Worm (Caenorhabditis elegans) whole organism, mixed stage, embryonic: ENCODE data around the gene F22B8.3.

Experiments
- ceh-43 ChIP-seq: fragments of 200-800 bp; sonication (Bioruptor generic); optimal IDR thresholded peaks from 2 replicates; lab custom pipeline; 2018; ENCODE audit warnings: mild to moderate bottlenecking, missing genetic modification characterization, moderate library complexity, missing compliant biosample characterization
- ceh-83 ChIP-seq: fragments of 200-800 bp; sonication (Bioruptor generic); optimal IDR thresholded peaks from 2 replicates; lab custom pipeline; 2018; ENCODE audit warnings: mild to moderate bottlenecking, missing genetic modification characterization, missing compliant biosample characterization
- cnd-1 ChIP-seq: fragments of 200-800 bp; sonication (Bioruptor generic); optimal IDR thresholded peaks from 2 replicates; lab custom pipeline; 2018; ENCODE audit warnings: mild to moderate bottlenecking, missing genetic modification characterization, missing compliant biosample characterization
- ham-2 ChIP-seq: fragments of 200-800 bp; sonication (Bioruptor generic); optimal IDR thresholded peaks from 2 replicates; lab custom pipeline; 2018; ENCODE audit warnings: mild to moderate bottlenecking, missing genetic modification characterization, missing compliant biosample characterization
- lin-13 ChIP-seq: fragments of 150-350 bp; optimal IDR thresholded peaks from 2 replicates; lab custom pipeline; 2014; ENCODE audit warnings: missing biosample characterization, missing genetic modification characterization
- mab-5 ChIP-seq: fragments of 150-350 bp; optimal IDR thresholded peaks from 2 replicates; lab custom pipeline; 2014; ENCODE audit warnings: missing biosample characterization, missing genetic modification characterization
- mep-1 ChIP-seq: fragments of 150-350 bp; optimal IDR thresholded peaks from 2 replicates; lab custom pipeline; 2017; ENCODE audit warnings: missing biosample characterization, missing genetic modification reagents, missing genetic modification characterization, inconsistent platforms
- nhr-12 ChIP-seq: fragments of 150-350 bp; optimal IDR thresholded peaks from 2 replicates; lab custom pipeline; 2014; ENCODE audit warnings: missing biosample characterization, missing genetic modification characterization
- nhr-28 ChIP-seq: fragments of 150-350 bp; optimal IDR thresholded peaks from 2 replicates; lab custom pipeline; 2014; ENCODE audit warnings: missing biosample characterization, missing genetic modification characterization
- nhr-76 ChIP-seq: sonication (generic microtip); optimal IDR thresholded peaks from 2 replicates; lab custom pipeline; 2017; ENCODE audit warnings: missing biosample characterization, missing genetic modification characterization
- pha-4 ChIP-seq: fragments of 150-350 bp; optimal IDR thresholded peaks from 2 replicates; lab custom pipeline; 2018; ENCODE audit warnings: missing biosample characterization, missing genetic modification reagents, missing genetic modification characterization
- unc-39 ChIP-seq: fragments of 150-350 bp; optimal IDR thresholded peaks from 2 replicates; lab custom pipeline; 2014; ENCODE audit warnings: missing biosample characterization, missing genetic modification characterization
- unc-62 ChIP-seq: fragments of 150-350 bp; optimal IDR thresholded peaks from 2 replicates; lab custom pipeline; 2014; ENCODE audit warnings: missing biosample characterization, missing genetic modification reagents, missing genetic modification characterization

DNA sequence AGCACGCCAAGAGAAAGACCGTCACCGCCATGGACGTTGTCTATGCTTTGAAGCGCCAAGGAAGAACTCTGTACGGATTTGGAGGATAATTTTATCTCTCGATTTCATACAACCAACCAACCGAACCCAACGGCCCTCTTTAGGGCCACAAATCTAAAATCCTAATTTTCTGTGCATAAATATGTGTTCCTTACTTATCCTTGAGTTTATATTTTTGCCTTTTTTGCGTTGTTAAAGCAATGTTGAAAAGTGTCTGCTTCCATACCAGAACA, 48.1 kb upstream of the F22B8.3 start:
- TF ChIP-seq unc-62: no peak
- TF ChIP-seq ceh-43: no peak
- TF ChIP-seq ham-2 (GFP tag; lab: Kevin White, UChicago): no peak
- no peak for TF ChIP-seq nhr-76 (tag; lab: Kevin White, UChicago)
- TF ChIP-seq nhr-28 (tag; lab: Kevin White, UChicago): no peak
- no peak for TF ChIP-seq pha-4 (tag; lab: Kevin White, UChicago)
- no peak for TF ChIP-seq mab-5
- TF ChIP-seq mep-1 (tag; lab: Kevin White, UChicago): no peak
- TF ChIP-seq lin-13 (tag; lab: Kevin White, UChicago): no peak
- no peak for TF ChIP-seq unc-39 (tag; lab: Kevin White, UChicago)
- TF ChIP-seq ceh-83 (GFP tag; lab: Kevin White, UChicago): no peak
- TF ChIP-seq cnd-1 (tag; lab: Kevin White, UChicago): no peak
- no peak for TF ChIP-seq nhr-12
